Fruit fly (Drosophila melanogaster): ENCODE measurements around the gene TotE.

TotE gene

DNA sequence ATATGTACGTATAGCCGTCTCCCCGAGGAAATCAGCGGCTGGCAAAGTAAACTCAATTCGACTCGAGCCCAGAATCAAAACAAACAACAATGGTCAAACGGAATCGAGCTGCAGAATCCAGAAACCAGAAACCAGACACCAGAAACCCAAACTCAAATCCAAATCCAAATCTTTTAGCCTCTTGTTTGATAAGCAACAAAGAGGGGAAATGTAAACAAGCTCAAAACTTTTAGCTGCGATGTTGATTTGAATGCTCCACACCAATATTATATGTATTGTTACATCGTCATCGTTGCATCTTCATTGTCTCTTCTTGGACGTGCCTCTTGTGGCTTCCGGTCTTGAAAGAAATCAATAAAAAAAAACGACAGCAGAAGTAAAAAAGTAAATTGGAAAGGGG lies 36.3 kb upstream of the TotE start (continued):
- TF ChIP-seq pho (GFP tag; optimal IDR thresholded peaks at IDR 0.05): no peak
- TF ChIP-seq Chrac-16 (GFP tag; optimal IDR thresholded peaks at IDR 0.05): no peak
- TF ChIP-seq CG7928 (GFP tag; optimal IDR thresholded peaks at IDR 0.05): no peak
- TF ChIP-seq sens-2 (GFP tag; IDR thresholded peaks at IDR 0.05): no peak
- no peak for TF ChIP-seq mirr (GFP tag; optimal IDR thresholded peaks at IDR 0.05)
- no peak for TF ChIP-seq CG15073 (GFP tag; optimal IDR thresholded peaks at IDR 0.05)
- no peak for TF ChIP-seq ase (GFP tag; IDR thresholded peaks at IDR 0.05)
- TF ChIP-seq CG14441 (GFP tag; IDR thresholded peaks at IDR 0.05): no peak
- no peak for TF ChIP-seq unpg (GFP tag; optimal IDR thresholded peaks at IDR 0.05)

DNA sequence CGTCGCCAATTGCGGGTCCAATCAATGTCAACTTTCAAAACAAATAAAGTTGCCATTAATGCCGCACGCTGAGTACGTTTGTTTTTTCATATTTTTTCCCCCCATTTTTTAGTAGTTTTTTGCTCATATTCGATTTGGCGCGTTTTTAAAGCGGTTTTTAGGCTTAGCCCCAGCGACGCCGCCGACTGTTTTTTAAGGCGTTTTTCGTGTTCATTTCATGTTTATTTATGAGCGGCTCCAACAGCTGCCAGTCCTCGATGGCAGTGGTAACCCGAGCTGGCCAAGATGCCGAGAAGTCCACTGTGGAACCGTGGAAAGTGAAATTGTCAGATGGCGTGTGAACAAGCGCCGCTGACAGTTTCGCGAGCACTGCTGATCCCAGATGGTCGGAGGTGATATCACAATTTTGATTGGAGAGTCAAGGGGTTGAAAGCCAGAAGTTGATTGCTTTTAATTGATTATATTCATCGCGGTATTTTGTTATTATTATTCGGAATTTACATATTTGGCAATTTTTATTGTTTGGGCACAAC lies 34.7 kb upstream of the TotE start:
- TF ChIP-seq CkIIα-i1 (GFP tag; IDR thresholded peaks at IDR 0.05): no peak
- TF ChIP-seq sens (GFP tag): peak; percentile 1
- TF ChIP-seq Blimp-1 (GFP tag; optimal IDR thresholded peaks at IDR 0.05): peak; percentile 56
- TF ChIP-seq vvl (GFP tag; IDR thresholded peaks at IDR 0.05): peak; percentile 53; the same call in 1 of the 2 replicates
- peak; percentile 84 for TF ChIP-seq CG6654 (GFP tag; optimal IDR thresholded peaks at IDR 0.05)
- TF ChIP-seq Hey (tag; optimal IDR thresholded peaks at IDR 0.05): no peak
- no peak for TF ChIP-seq ac (GFP tag; optimal IDR thresholded peaks at IDR 0.05)
- peak; percentile 89 for TF ChIP-seq CG8359 (GFP tag; optimal IDR thresholded peaks at IDR 0.05; ENCODE audit: borderline replicate concordance)
- TF ChIP-seq lab (GFP tag; optimal IDR thresholded peaks at IDR 0.05): peak; percentile 66

DNA sequence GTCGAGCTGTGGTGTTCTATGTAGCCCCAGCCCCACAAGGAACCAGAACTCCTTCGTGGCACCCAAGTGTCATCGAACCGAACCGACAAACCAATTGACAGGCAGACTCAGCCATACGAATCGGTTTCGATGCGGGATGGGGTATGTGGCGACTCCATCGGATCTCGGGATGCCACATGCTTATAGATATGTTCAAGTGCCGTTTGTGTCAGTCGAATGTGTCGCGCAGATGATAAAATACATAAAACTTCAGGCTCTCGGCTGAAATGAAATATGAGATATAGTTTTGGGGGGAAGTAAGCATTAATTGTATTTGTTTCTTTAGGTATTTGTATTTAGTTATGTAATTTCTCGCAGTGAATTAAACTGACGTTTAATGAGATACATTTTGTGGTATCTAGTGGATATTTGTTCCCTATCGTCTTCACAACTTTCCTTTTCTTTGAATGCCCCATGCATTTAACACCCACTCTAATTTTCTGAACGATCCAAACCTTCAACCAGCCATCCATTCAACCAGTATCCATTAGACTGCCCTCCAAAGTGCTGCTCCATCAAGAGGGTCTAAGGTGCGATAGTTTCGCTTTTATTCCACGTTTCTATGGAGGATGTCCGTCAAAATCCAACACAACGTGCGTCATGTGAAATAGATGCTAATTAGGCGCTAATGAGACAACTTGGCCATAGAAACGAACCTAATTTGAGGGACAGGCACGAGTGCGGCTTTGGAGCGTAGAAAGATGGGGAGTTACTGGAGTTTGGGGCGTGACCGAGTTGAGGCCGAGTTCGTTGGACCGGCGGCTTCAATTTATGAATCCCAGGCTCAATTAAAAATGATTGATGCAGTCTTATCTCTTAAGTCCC lies 31.2 kb upstream of the TotE start:
- 0 out of 4 replicates have a peak, but pooled peaks have one; percentile 35 for TF ChIP-seq Dll (GFP tag; IDR thresholded peaks at IDR 0.05; ENCODE audit: partially characterized antibody)
- TF ChIP-seq E2f2 (GFP tag; IDR thresholded peaks at IDR 0.05): no peak
- no peak for TF ChIP-seq CoRest (tag; optimal IDR thresholded peaks at IDR 0.05)
- peak; percentile 69; the same call in 2 of the 3 replicates for TF ChIP-seq otp (GFP tag; IDR thresholded peaks at IDR 0.05)
- peak in 1 of 2 experiments; percentile 25 for TF ChIP-seq eve (GFP tag; optimal IDR thresholded peaks at IDR 0.05)
- TF ChIP-seq Lhr (GFP tag; optimal IDR thresholded peaks at IDR 0.05): no peak
- 0 out of 3 replicates have a peak, but pooled peaks have one; percentile 12 for TF ChIP-seq ci (GFP tag; IDR thresholded peaks at IDR 0.05)
- TF ChIP-seq CG4404 (GFP tag; IDR thresholded peaks at IDR 0.05): no peak
- TF ChIP-seq twi (tag; optimal IDR thresholded peaks at IDR 0.05): peak; percentile 91
- TF ChIP-seq CG12236 (GFP tag; optimal IDR thresholded peaks at IDR 0.05): no peak
- no peak for TF ChIP-seq Rx (GFP tag; IDR thresholded peaks at IDR 0.05)
- TF ChIP-seq CG10267 (tag; optimal IDR thresholded peaks at IDR 0.05): no peak
- TF ChIP-seq pfk (GFP tag; optimal IDR thresholded peaks at IDR 0.05): no peak
- TF ChIP-seq Blimp-1 (GFP tag; optimal IDR thresholded peaks at IDR 0.05): peak; percentile 91
- TF ChIP-seq Bgb (GFP tag; IDR thresholded peaks at IDR 0.05; ENCODE audit: partially characterized antibody): no peak
- no peak for TF ChIP-seq Dbx (GFP tag; IDR thresholded peaks at IDR 0.05)
- TF ChIP-seq Awh (GFP tag; IDR thresholded peaks at IDR 0.05): peak; percentile 78
- TF ChIP-seq sens (GFP tag): peak; percentile 29
- 0 out of 2 replicates have a peak, but pooled peaks have one; percentile 29 for TF ChIP-seq vvl (GFP tag; IDR thresholded peaks at IDR 0.05)
- 0 out of 2 replicates have a peak, but pooled peaks have one; percentile 5 for TF ChIP-seq CG5953 (GFP tag; IDR thresholded peaks at IDR 0.05)
- TF ChIP-seq ken (GFP tag; IDR thresholded peaks at IDR 0.05): 0 out of 3 replicates have a peak, but pooled peaks have one; percentile 15
- no peak for TF ChIP-seq Antp (GFP tag; optimal IDR thresholded peaks at IDR 0.05)
- peak; percentile 9 for TF ChIP-seq CG12769 (tag; optimal IDR thresholded peaks at IDR 0.05)
- TF ChIP-seq CG4707 (GFP tag; optimal IDR thresholded peaks at IDR 0.05): no peak
- no peak for TF ChIP-seq Ravus (GFP tag; IDR thresholded peaks at IDR 0.05)

All from whole organism, embryonic.